Fruit fly (Drosophila melanogaster) S2 (cell line): ENCODE data around the gene CG5274.

Experiments
- CG8478 ChIP-seq: fragments of >200 bp; optimal IDR thresholded peaks from 2 replicates; lab custom pipeline; 2018
- CTCF ChIP-seq, 2 experiments: fragments of >200 bp; optimal IDR thresholded peaks; 2 replicates each; lab custom pipeline; 2018

CG5274 gene

DNA sequence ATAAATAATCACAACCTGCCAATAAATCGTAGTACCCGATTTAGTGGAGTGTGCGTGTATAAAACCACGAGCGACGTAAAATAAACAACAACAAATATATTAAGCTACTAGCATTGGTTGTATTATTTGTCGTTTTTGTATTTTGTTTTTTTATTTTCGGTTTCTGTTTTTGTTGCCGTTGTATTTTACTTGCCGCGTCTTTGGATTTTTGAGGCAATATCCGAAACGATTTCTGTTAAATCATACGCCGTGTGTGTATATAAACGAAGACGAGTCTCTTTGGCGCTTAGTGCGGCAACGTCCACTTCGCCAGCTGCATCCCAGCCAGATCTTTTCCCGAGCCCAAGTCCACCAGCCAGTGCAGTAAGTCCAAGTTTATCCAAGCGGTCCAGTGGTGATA, 14.2 kb downstream of the CG5274 start, which contains the start of gene zye:
Gene zye, plus strand, starts transcription at position 301 of the 400 bp plus-strand sequence.
- TF ChIP-seq CG8478, result no peak
- TF ChIP-seq CTCF (optimal IDR thresholded peaks at IDR 0.05; lab: Kevin White, UChicago), result no peak

DNA sequence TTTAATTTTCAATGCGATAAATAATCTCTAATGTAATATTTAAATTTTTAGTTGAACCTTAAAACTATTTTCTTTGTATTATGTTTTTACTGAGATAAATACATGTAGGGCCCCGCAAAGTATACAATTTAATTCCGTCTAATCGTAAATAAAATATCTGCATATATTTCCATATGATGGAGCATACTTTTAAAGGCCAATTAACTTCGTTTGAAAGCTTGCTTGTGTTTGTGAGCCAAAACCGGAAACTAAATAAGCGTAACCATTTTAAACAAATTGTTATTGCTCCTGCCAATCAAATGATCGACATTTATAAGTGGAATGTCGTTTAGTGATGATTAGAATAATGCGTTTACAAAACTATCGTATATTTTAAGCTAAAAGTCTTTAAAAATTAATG, 16.7 kb downstream of the CG5274 start:
- TF ChIP-seq CTCF (optimal IDR thresholded peaks at IDR 0.05; lab: Kevin White, UChicago), result no peak
- TF ChIP-seq CG8478, result no peak

DNA sequence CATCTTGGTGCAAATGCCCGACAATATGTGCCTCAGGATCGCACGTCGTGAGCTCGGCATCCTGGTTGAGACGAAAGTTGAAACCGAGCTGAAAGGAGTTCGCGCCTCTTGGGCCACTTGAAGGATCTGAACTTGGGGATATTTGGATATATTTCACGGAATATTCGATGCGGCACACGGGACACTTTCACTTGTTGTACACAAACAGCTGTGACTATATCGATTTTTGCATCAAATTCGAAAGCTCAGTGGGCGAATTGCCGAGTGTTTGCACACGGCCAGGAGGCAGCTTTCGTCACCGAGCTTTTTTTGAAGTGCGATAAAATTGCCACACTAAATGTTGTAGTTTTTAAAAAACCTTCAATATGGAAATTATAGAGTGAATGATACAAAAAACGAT, 17.1 kb downstream of the CG5274 start, which contains the start of gene CG13248:
Gene CG13248, minus strand, starts transcription at position 222 of the 400 bp plus-strand sequence.
- TF ChIP-seq CTCF (optimal IDR thresholded peaks at IDR 0.05; lab: Kevin White, UChicago) (no peak), CG8478 (no peak)

DNA sequence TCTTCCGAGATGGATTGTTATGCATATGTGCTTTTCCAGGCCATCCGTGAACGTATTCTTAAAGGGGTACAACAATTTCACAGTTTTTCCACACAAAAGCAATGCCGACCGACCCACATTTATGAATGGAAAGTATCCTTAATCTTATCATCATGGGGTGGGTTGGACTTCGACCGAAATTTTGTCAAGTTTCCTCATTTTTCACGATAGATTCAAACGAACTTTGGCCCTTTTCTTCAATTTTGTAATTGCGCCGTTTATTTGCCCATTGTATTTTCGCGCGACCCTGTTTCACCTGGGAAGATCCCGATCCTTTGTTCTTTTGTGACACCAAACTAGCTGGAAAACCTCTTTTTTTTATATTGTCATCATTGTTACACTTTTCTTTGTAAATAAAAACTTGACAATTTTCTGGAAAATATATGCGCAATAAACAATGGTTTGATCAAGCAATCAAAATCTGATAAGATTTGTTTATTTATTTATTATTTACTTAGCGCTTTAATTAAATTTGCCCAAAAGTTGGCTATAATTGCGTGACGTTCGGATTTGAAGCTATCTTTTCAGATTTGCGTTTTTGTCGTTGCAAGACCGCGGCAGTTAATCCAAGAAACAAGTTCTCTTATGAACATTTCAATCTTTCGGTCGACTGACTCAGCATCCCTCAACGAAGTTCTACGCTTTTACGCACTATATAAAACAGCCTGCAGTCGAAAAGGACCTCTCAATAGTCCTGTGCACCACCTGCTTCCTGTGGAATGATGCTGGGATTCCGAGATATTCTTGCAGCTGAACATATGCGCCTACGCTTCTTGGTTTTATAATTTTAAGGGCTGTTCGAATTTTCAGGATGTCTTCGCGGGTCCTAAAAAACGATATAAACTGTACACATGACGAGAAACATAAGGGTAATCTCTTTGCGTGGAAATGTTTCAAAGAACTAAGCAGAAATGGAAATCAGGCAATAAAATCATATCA, 21.2 kb downstream of the CG5274 start:
- TF ChIP-seq CG8478, result no peak

DNA sequence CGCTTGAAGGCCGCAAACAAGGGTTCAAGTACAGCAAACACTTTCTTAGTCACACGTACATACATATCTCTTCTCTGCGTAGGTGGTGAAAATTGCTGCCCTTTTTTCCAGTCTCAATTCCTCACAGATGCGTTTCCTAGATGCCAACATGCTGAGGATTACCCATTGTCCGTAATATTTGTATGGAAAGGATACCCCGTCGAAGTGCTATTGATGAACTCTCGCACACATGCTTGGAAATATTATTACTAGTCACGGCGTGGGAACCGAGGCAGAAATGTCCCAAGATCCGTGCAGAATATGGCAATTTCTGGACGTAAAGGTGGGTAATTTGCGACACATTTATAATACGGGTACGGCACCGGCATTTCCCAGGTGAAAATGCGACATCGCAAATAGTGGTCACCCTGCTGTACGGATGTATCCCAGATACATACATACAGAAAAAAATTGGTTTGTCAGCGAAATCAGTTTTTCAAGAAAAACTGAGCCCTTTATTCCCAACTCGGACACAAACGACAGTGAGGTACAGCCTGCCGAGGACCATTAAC, 22.1 kb downstream of the CG5274 start:
- TF ChIP-seq CG8478, result no peak
- TF ChIP-seq CTCF (optimal IDR thresholded peaks at IDR 0.05; lab: Kevin White, UChicago), result no peak

DNA sequence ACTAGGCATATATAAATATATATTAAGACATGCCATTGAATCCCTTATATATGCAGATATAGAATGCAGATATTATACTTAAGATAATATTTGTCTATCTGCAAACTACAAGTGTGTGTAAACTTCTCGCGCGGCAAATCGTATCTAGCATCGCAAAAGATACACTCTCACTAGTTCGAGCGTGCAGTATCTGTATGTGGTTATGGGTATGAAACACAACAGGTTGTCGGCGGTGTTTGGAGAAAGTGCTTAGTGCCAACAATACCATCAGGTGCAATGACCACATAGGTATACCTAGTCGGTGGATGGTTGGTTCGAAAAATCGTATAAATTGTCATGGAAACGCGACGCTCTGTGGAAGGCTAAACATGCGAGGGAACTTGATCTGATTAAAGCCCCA, 23.0 kb downstream of the CG5274 start:
- no peak for TF ChIP-seq CG8478
- no peak for TF ChIP-seq CTCF (optimal IDR thresholded peaks at IDR 0.05; lab: Kevin White, UChicago)

DNA sequence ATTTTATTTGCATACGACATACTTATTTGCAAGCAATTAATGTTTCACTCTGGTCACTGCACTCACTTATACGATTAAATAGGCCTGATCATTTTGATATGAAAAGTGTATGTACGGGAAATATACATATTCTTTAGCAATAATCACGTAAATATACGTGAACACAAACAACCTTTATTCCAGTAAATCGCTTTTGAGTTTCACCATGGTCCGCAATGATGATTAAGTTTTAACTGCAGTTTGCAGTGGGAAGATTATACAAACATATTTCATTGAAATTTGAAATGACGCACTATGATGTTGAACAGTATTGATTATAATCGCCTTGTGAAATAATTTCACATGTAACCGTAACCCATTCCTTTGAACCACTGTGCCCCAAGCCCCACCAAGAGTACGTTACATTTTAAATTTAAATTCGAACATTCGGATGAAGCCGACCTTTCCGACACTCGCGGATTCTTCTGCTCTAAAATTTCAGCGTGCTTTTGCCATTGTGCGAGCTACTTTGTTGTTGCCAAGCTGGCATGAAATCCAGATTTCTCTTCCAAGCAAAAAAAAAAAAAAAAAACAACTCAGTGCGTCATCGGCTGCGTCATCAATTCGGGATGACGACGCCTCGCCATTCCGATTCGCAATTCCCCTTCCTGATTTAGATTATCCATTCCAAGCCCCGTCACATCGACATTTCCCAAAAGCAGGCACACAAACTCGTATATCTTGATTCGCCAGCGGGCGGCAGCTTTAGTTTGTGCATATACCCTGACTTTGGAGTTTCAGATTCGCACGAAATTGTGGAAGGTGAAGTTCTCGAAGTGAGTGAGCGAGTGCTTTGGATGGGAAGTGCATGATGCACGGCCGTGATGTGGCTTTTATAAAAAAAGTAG, 23.7 kb downstream of the CG5274 start:
- TF ChIP-seq CG8478 (no peak), CTCF (optimal IDR thresholded peaks at IDR 0.05; lab: Kevin White, UChicago) (no peak)

DNA sequence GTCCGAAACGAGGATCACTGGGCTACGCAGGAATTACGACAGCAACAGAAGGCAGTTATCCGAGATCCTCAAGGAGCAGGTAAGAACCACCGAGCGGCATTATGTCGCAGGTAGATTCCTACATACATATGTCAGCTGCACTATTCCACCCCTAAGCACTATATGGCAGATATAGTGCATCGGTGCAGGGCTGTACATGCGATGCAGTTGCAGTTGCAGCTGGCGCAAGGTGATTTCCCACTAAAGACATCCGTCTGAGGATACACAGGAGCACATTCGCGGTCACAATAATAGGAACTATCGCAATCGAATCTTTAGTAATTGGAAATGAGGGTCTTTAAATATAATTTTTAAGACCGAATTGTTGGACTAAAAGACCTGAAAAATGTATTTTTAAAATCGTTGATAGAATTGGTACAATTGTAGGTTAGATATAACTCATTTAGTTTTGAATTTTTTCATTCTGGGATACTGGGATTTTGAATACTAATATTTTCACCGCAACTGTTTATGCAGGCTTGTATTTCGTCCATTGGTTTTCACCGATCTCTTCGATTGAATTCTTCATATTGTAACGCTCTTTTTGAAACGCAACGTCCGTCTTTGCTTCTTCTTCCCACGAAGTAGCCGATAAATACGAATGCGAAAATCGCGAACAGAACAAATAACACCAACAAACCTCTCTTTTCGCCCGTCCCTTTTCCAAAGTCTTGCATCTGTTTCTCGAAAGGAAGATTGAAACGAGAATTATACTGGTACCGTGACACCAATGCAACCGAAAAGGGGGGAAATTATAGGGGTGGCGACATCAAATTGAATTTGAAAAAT, 24.6 kb downstream of the CG5274 start:
- no peak for TF ChIP-seq CG8478
- TF ChIP-seq CTCF (optimal IDR thresholded peaks at IDR 0.05; lab: Kevin White, UChicago), result no peak

DNA sequence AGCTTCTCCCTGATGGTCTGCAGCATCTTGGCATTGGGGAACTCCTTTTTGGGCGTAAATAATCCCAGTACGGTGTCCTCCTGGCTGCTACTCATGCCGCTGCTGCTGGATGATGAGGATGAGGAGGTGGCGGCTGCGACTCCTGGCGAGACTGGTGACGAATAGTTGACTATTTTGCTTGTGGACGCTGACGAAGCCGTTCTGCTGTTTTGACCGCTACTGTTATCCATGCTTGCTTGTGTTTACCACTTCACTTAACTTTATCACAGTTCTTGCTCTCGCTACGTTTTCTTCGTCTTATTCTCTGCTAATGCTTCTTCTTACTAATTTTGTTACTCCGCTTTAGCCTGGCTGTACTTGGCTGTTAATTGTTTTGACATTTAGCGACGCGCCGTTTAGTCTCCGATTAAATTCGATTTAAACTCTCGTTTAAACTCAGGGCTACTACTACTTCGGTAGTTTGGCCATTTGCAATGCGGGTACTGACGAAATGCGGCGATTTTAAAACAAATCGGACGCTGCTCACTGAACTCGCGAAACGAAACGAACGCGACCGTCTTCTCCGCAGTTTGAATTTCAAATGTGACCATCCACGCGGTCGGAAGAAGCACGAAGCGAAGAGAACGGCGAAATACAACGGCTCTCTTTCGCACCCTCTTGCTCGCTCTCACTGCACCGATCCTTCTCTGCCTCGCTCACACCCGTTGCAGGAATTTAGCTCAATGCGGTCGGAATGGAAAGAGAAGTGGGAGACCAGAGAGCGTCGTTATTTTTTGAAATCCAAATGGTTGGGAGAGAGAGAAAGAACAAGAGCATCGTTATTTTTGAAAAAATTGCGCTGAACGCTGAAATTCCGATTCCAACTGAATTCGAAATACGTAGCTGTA, 26.2 kb downstream of the CG5274 start, which contains the start of gene trbl:
Gene trbl, minus strand, starts transcription at position 584 of the 887 bp plus-strand sequence.
- peak in 1 of 2 experiments; percentile 3 for TF ChIP-seq CTCF (optimal IDR thresholded peaks at IDR 0.05; lab: Kevin White, UChicago)
- no peak for TF ChIP-seq CG8478

DNA sequence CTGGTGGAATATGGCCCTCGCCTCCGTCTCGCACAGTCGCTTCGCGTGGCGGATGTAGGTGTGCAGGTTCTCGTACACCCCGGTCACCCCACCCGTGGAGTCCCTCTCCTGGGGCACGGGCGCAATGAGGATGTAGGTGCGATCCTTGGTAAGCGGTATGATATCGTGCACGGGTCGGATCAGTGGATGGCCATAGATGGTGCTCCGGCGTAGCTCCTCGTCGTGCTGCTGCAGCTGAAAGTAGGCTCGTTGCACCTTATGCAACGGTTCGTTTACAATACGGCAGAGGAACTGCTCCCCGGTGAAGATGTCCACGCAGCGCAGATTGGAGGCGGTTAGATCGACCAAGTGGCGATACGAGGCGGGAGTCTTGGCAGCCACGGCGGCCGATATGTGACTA, 27.0 kb downstream of the CG5274 start:
- TF ChIP-seq CTCF (optimal IDR thresholded peaks at IDR 0.05; lab: Kevin White, UChicago), result no peak
- TF ChIP-seq CG8478, result no peak

DNA sequence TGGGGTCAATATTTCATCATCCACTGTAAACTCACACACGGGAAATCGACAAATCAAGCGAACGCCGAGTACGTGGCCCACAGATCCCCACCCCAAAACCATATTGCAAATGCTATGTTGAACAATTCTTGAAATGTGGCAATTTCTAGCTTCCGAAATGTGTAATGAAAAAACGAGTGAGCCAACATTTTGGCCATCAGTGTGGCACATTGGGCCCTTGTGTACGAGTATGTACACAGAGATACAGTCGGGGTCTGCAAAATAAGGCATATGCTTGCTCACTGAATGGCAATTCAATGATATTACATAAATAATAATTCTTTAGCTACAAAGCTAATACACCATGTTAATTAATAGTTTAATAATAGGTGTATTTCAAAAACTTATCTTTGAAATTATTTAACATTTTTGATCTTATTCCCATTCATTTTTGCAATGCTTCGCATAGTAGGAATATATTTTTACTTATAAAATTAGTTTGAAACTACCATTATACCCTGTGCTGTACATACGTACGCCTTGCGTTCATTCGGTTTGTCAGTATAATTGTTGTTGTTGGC, 27.8 kb downstream of the CG5274 start:
- TF ChIP-seq CTCF (optimal IDR thresholded peaks at IDR 0.05; lab: Kevin White, UChicago) (no peak), CG8478 (no peak)

DNA sequence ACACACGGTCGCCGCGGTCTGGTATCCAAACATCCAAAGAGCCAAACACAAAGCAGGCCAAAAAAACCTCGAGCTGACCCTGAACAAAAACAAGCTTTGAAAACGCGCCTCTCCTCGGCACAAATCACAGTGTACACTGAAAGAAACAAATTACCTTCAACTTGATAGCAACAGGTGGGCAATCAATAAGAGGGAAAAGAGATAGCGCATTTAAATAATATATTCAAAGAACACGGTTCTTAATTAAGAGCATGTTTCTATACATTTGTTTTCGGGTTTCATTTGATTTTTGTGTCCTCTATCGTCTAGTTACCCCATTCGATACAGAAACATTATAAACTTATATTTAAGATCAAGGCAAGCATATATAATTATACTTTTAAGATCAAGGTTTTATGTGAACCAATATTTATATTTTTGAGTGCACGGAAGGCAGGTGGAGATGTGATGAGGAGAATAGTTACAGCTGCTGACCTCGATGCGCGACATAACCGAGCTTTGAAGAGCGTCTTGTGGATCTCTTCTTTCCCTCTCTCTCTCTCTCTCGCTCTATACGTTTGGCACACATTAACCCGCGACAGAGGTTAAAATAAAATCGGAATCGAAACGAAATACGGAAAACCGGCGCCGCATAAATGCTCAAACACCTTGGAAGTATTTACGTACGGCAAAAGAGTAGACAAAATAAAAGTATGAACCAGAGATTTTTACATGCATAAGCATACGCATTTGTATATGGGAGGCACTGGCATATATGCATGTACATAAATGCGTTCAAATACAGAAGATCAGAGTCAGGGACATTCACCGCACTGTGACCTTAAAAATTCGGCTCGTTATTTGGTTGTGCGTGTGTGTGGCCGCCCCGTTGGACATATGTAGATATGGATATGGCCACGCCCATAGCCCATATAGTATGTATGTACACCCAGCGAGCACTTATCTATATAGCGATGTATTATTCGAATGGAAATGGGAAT, 28.9 kb downstream of the CG5274 start:
- TF ChIP-seq CTCF (optimal IDR thresholded peaks at IDR 0.05; lab: Kevin White, UChicago), result no peak
- no peak for TF ChIP-seq CG8478
